Worm (Caenorhabditis elegans) whole organism, early embryonic: ENCODE data around the gene T26A8.3.

Experiments
- F13C5.2 ChIP-seq: sonication (generic microtip); optimal IDR thresholded peaks from 2 replicates; lab custom pipeline; 2017; ENCODE audit warnings: mild to moderate bottlenecking, missing genetic modification characterization, inconsistent platforms, missing compliant biosample characterization
- ama-1 ChIP-seq: fragments of 150-350 bp; optimal IDR thresholded peaks from 2 replicates; lab custom pipeline; 2014
- ceh-13 ChIP-seq: fragments of 200-800 bp; sonication (Bioruptor generic); optimal IDR thresholded peaks from 2 replicates; lab custom pipeline; 2018; ENCODE audit warnings: mild to moderate bottlenecking, missing genetic modification characterization, missing compliant biosample characterization
- ceh-36 ChIP-seq: sonication (generic microtip); optimal IDR thresholded peaks from 2 replicates; lab custom pipeline; 2016; ENCODE audit warnings: missing genetic modification characterization, inconsistent platforms, missing compliant biosample characterization
- ets-7 ChIP-seq: sonication (generic microtip); optimal IDR thresholded peaks from 2 replicates; lab custom pipeline; 2016; ENCODE audit warnings: missing genotype, missing genetic modification characterization, missing compliant biosample characterization
- hmbx-1 ChIP-seq: sonication (generic microtip); optimal IDR thresholded peaks from 2 replicates; lab custom pipeline; 2016; ENCODE audit warnings: mild to moderate bottlenecking, missing genetic modification characterization, missing compliant biosample characterization
- hmg-4 ChIP-seq: fragments of 200-800 bp; sonication (Bioruptor generic); optimal IDR thresholded peaks from 2 replicates; lab custom pipeline; 2018; ENCODE audit warnings: mild to moderate bottlenecking, missing genetic modification characterization, missing compliant biosample characterization
- hnd-1 ChIP-seq: sonication (generic microtip); optimal IDR thresholded peaks from 2 replicates; lab custom pipeline; 2016; ENCODE audit warnings: missing genetic modification characterization, missing compliant biosample characterization
- scrt-1 ChIP-seq: fragments of 200-800 bp; sonication (Bioruptor generic); IDR thresholded peaks from 2 replicates; pipeline ENCODE4 v1.3.6; 2022; ENCODE audit warnings: missing genetic modification characterization, missing compliant biosample characterization
- tbx-11 ChIP-seq: fragments of 200-800 bp; sonication (Bioruptor generic); IDR thresholded peaks from 2 replicates; pipeline ENCODE4 v1.3.6; 2022; ENCODE audit warnings: missing genetic modification characterization, missing compliant biosample characterization
- tbx-37 ChIP-seq: fragments of 200-800 bp; sonication (Bioruptor generic); conservative IDR thresholded peaks from 2 replicates; pipeline ENCODE4 v1.3.6; 2022; ENCODE audit warnings: missing genetic modification reagents, missing genetic modification characterization, missing compliant biosample characterization
- tra-4 ChIP-seq: sonication (generic microtip); optimal IDR thresholded peaks from 2 replicates; lab custom pipeline; 2017; ENCODE audit warnings: missing genetic modification characterization, missing compliant biosample characterization

ce11 chrIV:8454076-8454475 lies 27.6 kb upstream of the T26A8.3 start:
- no peak for TF ChIP-seq tra-4 (tag; lab: Kevin White, UChicago)
- TF ChIP-seq ama-1 (lab: Kevin White, UChicago) = no peak
- TF ChIP-seq ets-7 = no peak
- no peak for TF ChIP-seq hnd-1
- no peak for TF ChIP-seq scrt-1 (GFP tag; lab: Robert Waterston, UW)
- TF ChIP-seq tbx-37 (GFP tag; lab: Robert Waterston, UW) = no peak
- TF ChIP-seq hmbx-1 (tag; lab: Kevin White, UChicago) = no peak
- TF ChIP-seq ceh-36 (tag; lab: Kevin White, UChicago) = no peak
- TF ChIP-seq tbx-11 (GFP tag; lab: Robert Waterston, UW) = no peak
- no peak for TF ChIP-seq hmg-4 (GFP tag; lab: Kevin White, UChicago)
- no peak for TF ChIP-seq ceh-13 (GFP tag; lab: Kevin White, UChicago)
- no peak for TF ChIP-seq F13C5.2
